Fruit fly (Drosophila melanogaster) S2 (cell line): Measurements from ENCODE around the gene CG15822.

Source experiments
- CG8478 ChIP-seq: fragments of >200 bp; optimal IDR thresholded peaks from 2 replicates; lab custom pipeline; 2018
- CTCF ChIP-seq, 2 experiments: fragments of >200 bp; optimal IDR thresholded peaks; 2 replicates each; lab custom pipeline; 2018

DNA sequence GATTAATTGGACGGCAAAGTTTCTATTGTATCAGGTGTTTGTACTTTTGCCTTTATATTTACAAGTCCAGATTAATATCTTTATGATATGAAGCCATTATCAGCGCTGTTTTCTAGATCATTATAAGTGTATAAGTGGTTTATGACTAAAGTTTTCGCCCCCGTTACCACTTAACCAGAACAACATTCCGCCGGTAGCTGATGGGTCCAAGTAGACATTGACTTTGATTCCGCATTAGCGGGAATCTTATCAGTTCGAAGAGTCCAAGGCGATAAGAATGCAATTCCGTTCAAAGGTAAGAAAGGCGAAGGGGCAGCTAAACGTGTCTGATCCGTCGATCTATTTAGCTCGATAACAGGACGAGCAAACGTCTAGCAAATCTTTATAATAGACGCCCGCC, 27.8 kb upstream of the CG15822 start:
- TF ChIP-seq CTCF (optimal IDR thresholded peaks at IDR 0.05; lab: Kevin White, UChicago): no peak
- no peak for TF ChIP-seq CG8478 (lab: Kevin White, UChicago)
